Fruit fly (Drosophila melanogaster): ENCODE measurements around the gene unc-119.

DNA sequence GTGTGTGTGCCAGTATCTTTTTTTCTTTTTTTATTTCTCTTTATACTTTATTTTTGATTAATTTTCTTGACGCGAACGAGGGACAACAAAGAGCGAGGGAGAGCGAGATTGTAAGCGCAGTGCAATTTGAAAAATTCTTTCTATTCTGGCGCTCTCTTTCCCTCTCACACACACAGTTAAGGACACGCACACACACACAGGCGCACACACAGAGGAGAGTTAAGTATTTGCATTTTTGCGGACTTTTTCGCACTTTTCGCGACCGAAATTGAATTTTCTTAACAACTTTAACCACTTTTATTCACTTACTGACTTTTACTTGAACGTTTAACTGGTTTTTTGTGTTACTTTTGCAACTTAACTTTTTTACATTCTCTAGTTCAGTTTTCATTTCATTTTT, 5.7 kb downstream of the unc-119 start:
- TF ChIP-seq ey (GFP tag; optimal IDR thresholded peaks at IDR 0.05) = no peak
- TF ChIP-seq Dfd (GFP tag; optimal IDR thresholded peaks at IDR 0.05) = no peak
- peak; percentile 61 for TF ChIP-seq N (GFP tag; optimal IDR thresholded peaks at IDR 0.05)
- TF ChIP-seq OdsH (GFP tag; optimal IDR thresholded peaks at IDR 0.05) = no peak
- no peak for TF ChIP-seq lola (GFP tag; optimal IDR thresholded peaks at IDR 0.05)
- TF ChIP-seq pan (optimal IDR thresholded peaks at IDR 0.05) = no peak
- TF ChIP-seq Hr78 (GFP tag; optimal IDR thresholded peaks at IDR 0.05) = no peak
- no peak for TF ChIP-seq brk (GFP tag; optimal IDR thresholded peaks at IDR 0.05)
- no peak for TF ChIP-seq Vsx2 (GFP tag; optimal IDR thresholded peaks at IDR 0.05; ENCODE audit: partially characterized antibody)
- TF ChIP-seq jim (GFP tag; optimal IDR thresholded peaks at IDR 0.05) = no peak
- no peak for TF ChIP-seq sage (GFP tag; optimal IDR thresholded peaks at IDR 0.05)

Data from whole organism, wandering third instar larva.